Worm (Caenorhabditis elegans): ENCODE results near the gene srx-129.
A peak's percentile ranks its signal among the peaks of the same experiment; 100 is the strongest.

ce11 chrV:13787948-13788681 lies 45.9 kb upstream of the srx-129 start:
- no peak for TF ChIP-seq lin-13 (GFP tag; optimal IDR thresholded peaks at IDR 0.05)
- no peak for TF ChIP-seq snpc-4 (tag; optimal IDR thresholded peaks at IDR 0.05)
- TF ChIP-seq ama-1 (optimal IDR thresholded peaks at IDR 0.05): no peak
- no peak for TF ChIP-seq nhr-11 (tag; optimal IDR thresholded peaks at IDR 0.05)
- TF ChIP-seq lsy-2 (tag; optimal IDR thresholded peaks at IDR 0.05): no peak
- TF ChIP-seq nhr-25 (tag; optimal IDR thresholded peaks at IDR 0.05): peak; percentile 65
- TF ChIP-seq dmd-4 (tag; optimal IDR thresholded peaks at IDR 0.05): no peak
- TF ChIP-seq aly-2 (tag; optimal IDR thresholded peaks at IDR 0.05): no peak
- TF ChIP-seq ztf-4 (tag; optimal IDR thresholded peaks at IDR 0.05): no peak
- no peak for TF ChIP-seq nhr-237 (tag; optimal IDR thresholded peaks at IDR 0.05)
- no peak for TF ChIP-seq unc-39 (tag; optimal IDR thresholded peaks at IDR 0.05)
